Worm (Caenorhabditis elegans) whole organism, young adult: ENCODE results near the gene gst-44.

ENCODE experiments used
- B0019.2 ChIP-seq: fragments of 200-800 bp; sonication (Bioruptor generic); conservative IDR thresholded peaks from 2 replicates; pipeline ENCODE4 v1.3.6; 2022; ENCODE audit warnings: missing genetic modification reagents, missing genetic modification characterization, missing compliant biosample characterization
- B0035.1 ChIP-seq: sonication (generic microtip); optimal IDR thresholded peaks from 2 replicates; lab custom pipeline; 2016; ENCODE audit warnings: missing genetic modification characterization, mild to moderate bottlenecking, missing compliant biosample characterization, missing genotype, missing genetic modification reagents
- B0261.1 ChIP-seq: sonication (generic microtip); optimal IDR thresholded peaks from 2 replicates; lab custom pipeline; 2016; ENCODE audit warnings: mild to moderate bottlenecking, missing genetic modification characterization, moderate library complexity, missing compliant biosample characterization
- C06A6.2 ChIP-seq: fragments of 200-800 bp; sonication (Bioruptor generic); conservative IDR thresholded peaks from 2 replicates; pipeline ENCODE4 v1.3.6; 2022; ENCODE audit warnings: missing genetic modification characterization, missing compliant biosample characterization
- F22D6.2 ChIP-seq: sonication (generic microtip); optimal IDR thresholded peaks from 2 replicates; lab custom pipeline; 2016; ENCODE audit warnings: mild to moderate bottlenecking, missing genetic modification characterization, missing compliant biosample characterization
- F23B12.7 ChIP-seq: sonication (generic microtip); optimal IDR thresholded peaks from 2 replicates; lab custom pipeline; 2017; ENCODE audit warnings: missing genetic modification characterization, mild to moderate bottlenecking, missing compliant biosample characterization, antibody characterized with exemption, moderate library complexity; ENCODE audit not compliant: insufficient read depth
- F33H1.4 ChIP-seq: fragments of 200-800 bp; sonication (Bioruptor generic); IDR thresholded peaks from 2 replicates; pipeline ENCODE4 v1.3.6; 2022; ENCODE audit warnings: missing genetic modification reagents, missing genetic modification characterization, missing compliant biosample characterization
- F37B4.10 ChIP-seq: fragments of 200-800 bp; sonication (Bioruptor generic); IDR thresholded peaks from 2 replicates; pipeline ENCODE4 v1.3.6; 2022; ENCODE audit warnings: missing genetic modification characterization, missing compliant biosample characterization
- F39B2.1 ChIP-seq: fragments of 200-800 bp; sonication (Bioruptor generic); IDR thresholded peaks from 2 replicates; pipeline ENCODE4 v1.3.6; 2022; ENCODE audit warnings: missing genetic modification reagents, missing genetic modification characterization, missing compliant biosample characterization
- F57A8.1 ChIP-seq: fragments of 200-800 bp; sonication (Bioruptor generic); optimal IDR thresholded peaks from 2 replicates; lab custom pipeline; 2018; ENCODE audit warnings: mild to moderate bottlenecking, missing genetic modification characterization, moderate library complexity, missing compliant biosample characterization
- K11D2.4 ChIP-seq: fragments of 200-800 bp; sonication (Bioruptor generic); IDR thresholded peaks from 2 replicates; pipeline ENCODE4 v1.3.6; 2022; ENCODE audit warnings: missing genetic modification reagents, missing genetic modification characterization, missing compliant biosample characterization
- Y53F4B.3 ChIP-seq: fragments of 200-800 bp; sonication (Bioruptor generic); IDR thresholded peaks from 2 replicates; pipeline ENCODE4 v1.3.6; 2022; ENCODE audit warnings: missing genetic modification reagents, missing genetic modification characterization, missing compliant biosample characterization
- Y79H2A.3 ChIP-seq: fragments of 200-800 bp; sonication (Bioruptor generic); conservative IDR thresholded peaks from 2 replicates; pipeline ENCODE4 v1.3.6; 2022; ENCODE audit warnings: missing genetic modification reagents, missing genetic modification characterization, missing compliant biosample characterization
- Y95B8A.8 ChIP-seq: fragments of 200-800 bp; sonication (Bioruptor generic); IDR thresholded peaks from 2 replicates; pipeline ENCODE4 v1.3.6; 2022; ENCODE audit warnings: missing genetic modification reagents, missing genetic modification characterization, missing compliant biosample characterization
- akir-1 ChIP-seq: fragments of 200-800 bp; sonication (Bioruptor generic); optimal IDR thresholded peaks from 2 replicates; lab custom pipeline; 2018; ENCODE audit warnings: mild to moderate bottlenecking, missing genetic modification characterization, moderate library complexity, missing compliant biosample characterization
- ama-1 ChIP-seq, 3 experiments: fragments of 150-350 bp in 1 of 3; sonication (generic microtip) in 2 of 3; optimal IDR thresholded peaks; 2 replicates each; lab custom pipeline; 2014 to 2018; ENCODE audit warnings: missing biosample characterization in 2 of 3, missing genetic modification characterization in 2 of 3, missing genetic modification reagents in 2 of 3
- attf-5 ChIP-seq: fragments of 200-800 bp; sonication (Bioruptor generic); optimal IDR thresholded peaks from 2 replicates; lab custom pipeline; 2018; ENCODE audit warnings: mild to moderate bottlenecking, missing genetic modification characterization, missing compliant biosample characterization
- die-1 ChIP-seq: sonication (generic microtip); optimal IDR thresholded peaks from 2 replicates; lab custom pipeline; 2016; ENCODE audit warnings: missing genotype, mild to moderate bottlenecking, missing genetic modification characterization, missing compliant biosample characterization
- dox-1 ChIP-seq: fragments of 200-800 bp; sonication (Bioruptor generic); IDR thresholded peaks from 2 replicates; pipeline ENCODE4 v1.3.6; 2022; ENCODE audit warnings: missing genetic modification reagents, missing genetic modification characterization, missing compliant biosample characterization
- dpff-1 ChIP-seq: sonication (generic microtip); optimal IDR thresholded peaks from 2 replicates; lab custom pipeline; 2017; ENCODE audit warnings: mild to moderate bottlenecking, missing genetic modification characterization, missing compliant biosample characterization
- dpl-1 ChIP-seq: fragments of 150-350 bp; optimal IDR thresholded peaks from 2 replicates; lab custom pipeline; 2014; ENCODE audit warnings: missing biosample characterization, missing genetic modification reagents, missing genetic modification characterization
- egrh-3 ChIP-seq: fragments of 200-800 bp; sonication (Bioruptor generic); IDR thresholded peaks from 2 replicates; pipeline ENCODE4 v1.3.6; 2022; ENCODE audit warnings: missing genetic modification reagents, missing genetic modification characterization, missing compliant biosample characterization
- fkh-3 ChIP-seq: sonication (generic microtip); optimal IDR thresholded peaks from 2 replicates; lab custom pipeline; 2016; ENCODE audit warnings: mild to moderate bottlenecking, missing genetic modification characterization, missing compliant biosample characterization
- gei-17 ChIP-seq: fragments of 200-800 bp; sonication (Bioruptor generic); optimal IDR thresholded peaks from 2 replicates; lab custom pipeline; 2018; ENCODE audit warnings: mild to moderate bottlenecking, missing genetic modification characterization, missing compliant biosample characterization
- him-1 ChIP-seq: sonication (generic microtip); optimal IDR thresholded peaks from 2 replicates; lab custom pipeline; 2016; ENCODE audit warnings: missing genotype, missing genetic modification reagents, missing genetic modification characterization, missing compliant biosample characterization
- hlh-26 ChIP-seq: fragments of 200-800 bp; sonication (Bioruptor generic); conservative IDR thresholded peaks from 2 replicates; pipeline ENCODE4 v1.3.6; 2022; ENCODE audit warnings: missing genetic modification reagents, missing genetic modification characterization, missing compliant biosample characterization
- hrde-1 ChIP-seq: sonication (generic microtip); optimal IDR thresholded peaks from 2 replicates; lab custom pipeline; 2016; ENCODE audit warnings: missing genetic modification characterization, mild to moderate bottlenecking, missing compliant biosample characterization, moderate library complexity, missing genotype, missing genetic modification reagents, borderline replicate concordance
- hsf-1 ChIP-seq: fragments of 200-800 bp; sonication (Bioruptor generic); IDR thresholded peaks from 2 replicates; pipeline ENCODE4 v1.3.6; 2022; ENCODE audit warnings: missing genetic modification reagents, missing genetic modification characterization, missing compliant biosample characterization
- let-526 ChIP-seq: fragments of 200-800 bp; sonication (Bioruptor generic); IDR thresholded peaks from 2 replicates; pipeline ENCODE4 v1.3.6; 2022; ENCODE audit warnings: missing genetic modification reagents, missing genetic modification characterization, missing compliant biosample characterization
- let-607 ChIP-seq, 2 experiments: fragments of 200-800 bp in 1 of 2; sonication (Bioruptor generic) in 1 of 2; sonication (generic microtip) in 1 of 2; optimal IDR thresholded peaks; 2 replicates each; lab custom pipeline; 2016 to 2018; ENCODE audit warnings: mild to moderate bottlenecking in 2 of 2, missing compliant biosample characterization in 2 of 2, missing genetic modification characterization in 2 of 2, moderate library complexity in 2 of 2, missing genotype in 1 of 2
- lir-1 ChIP-seq: fragments of 200-800 bp; sonication (Bioruptor generic); conservative IDR thresholded peaks from 2 replicates; pipeline ENCODE4 v1.3.6; 2022; ENCODE audit warnings: missing genetic modification reagents, missing genetic modification characterization, missing compliant biosample characterization
- mel-28 ChIP-seq: sonication (generic microtip); optimal IDR thresholded peaks from 2 replicates; lab custom pipeline; 2016; ENCODE audit warnings: borderline replicate concordance, mild to moderate bottlenecking, missing genetic modification characterization, missing compliant biosample characterization
- mes-4 ChIP-seq: sonication (generic microtip); optimal IDR thresholded peaks from 2 replicates; lab custom pipeline; 2016; ENCODE audit warnings: missing genotype, missing genetic modification characterization, missing compliant biosample characterization
- mxl-1 ChIP-seq: sonication (generic microtip); optimal IDR thresholded peaks from 2 replicates; lab custom pipeline; 2016; ENCODE audit warnings: missing genetic modification characterization, missing compliant biosample characterization
- nfyb-1 ChIP-seq: fragments of 200-800 bp; sonication (Bioruptor generic); IDR thresholded peaks from 2 replicates; pipeline ENCODE4 v1.3.6; 2022; ENCODE audit warnings: missing genetic modification reagents, missing genetic modification characterization, missing compliant biosample characterization
- nhr-80 ChIP-seq: sonication (generic microtip); optimal IDR thresholded peaks from 2 replicates; lab custom pipeline; 2016; ENCODE audit warnings: missing genetic modification characterization, missing compliant biosample characterization
- nhr-90 ChIP-seq: sonication (generic microtip); optimal IDR thresholded peaks from 2 replicates; lab custom pipeline; 2016; ENCODE audit warnings: missing genotype, mild to moderate bottlenecking, missing genetic modification characterization, missing compliant biosample characterization
- rec-8 ChIP-seq, 2 experiments: sonication (generic microtip); optimal IDR thresholded peaks; 2 replicates each; lab custom pipeline; 2016; ENCODE audit warnings: mild to moderate bottlenecking in 2 of 2, missing genetic modification characterization in 2 of 2, missing genetic modification reagents in 2 of 2, missing genotype in 2 of 2, missing biosample characterization in 1 of 2, missing compliant biosample characterization in 1 of 2, moderate library complexity in 1 of 2
- sea-2 ChIP-seq: fragments of 200-800 bp; sonication (Bioruptor generic); IDR thresholded peaks from 2 replicates; pipeline ENCODE4 v1.3.6; 2022; ENCODE audit warnings: missing genetic modification characterization, missing compliant biosample characterization
- snpc-1.3 ChIP-seq: sonication (generic microtip); optimal IDR thresholded peaks from 2 replicates; lab custom pipeline; 2017; ENCODE audit warnings: missing genetic modification characterization, mild to moderate bottlenecking, missing compliant biosample characterization, antibody characterized with exemption, moderate library complexity, missing genotype, missing genetic modification reagents; ENCODE audit not compliant: insufficient read depth
- sptf-2 ChIP-seq: fragments of 200-800 bp; sonication (Bioruptor generic); optimal IDR thresholded peaks from 2 replicates; lab custom pipeline; 2018; ENCODE audit warnings: mild to moderate bottlenecking, missing genetic modification characterization, missing compliant biosample characterization
- tbp1 ChIP-seq: fragments of 200-800 bp; sonication (Bioruptor generic); optimal IDR thresholded peaks from 2 replicates; lab custom pipeline; 2018; ENCODE audit warnings: mild to moderate bottlenecking, missing genetic modification characterization, missing compliant biosample characterization
- tbx-9 ChIP-seq: sonication (generic microtip); optimal IDR thresholded peaks from 2 replicates; lab custom pipeline; 2016; ENCODE audit warnings: borderline replicate concordance, missing genetic modification characterization, inconsistent platforms, missing compliant biosample characterization
- unc-130 ChIP-seq: sonication (generic microtip); optimal IDR thresholded peaks from 2 replicates; lab custom pipeline; 2016; ENCODE audit warnings: missing genetic modification reagents, missing genetic modification characterization, missing compliant biosample characterization
- xnd-1 ChIP-seq: sonication (generic microtip); optimal IDR thresholded peaks from 2 replicates; lab custom pipeline; 2016; ENCODE audit warnings: missing genotype, missing genetic modification reagents, missing genetic modification characterization, missing compliant biosample characterization
- ztf-3 ChIP-seq: fragments of 200-800 bp; sonication (Bioruptor generic); optimal IDR thresholded peaks from 2 replicates; lab custom pipeline; 2018; ENCODE audit warnings: mild to moderate bottlenecking, missing genetic modification characterization, missing compliant biosample characterization

The gst-44 gene

DNA sequence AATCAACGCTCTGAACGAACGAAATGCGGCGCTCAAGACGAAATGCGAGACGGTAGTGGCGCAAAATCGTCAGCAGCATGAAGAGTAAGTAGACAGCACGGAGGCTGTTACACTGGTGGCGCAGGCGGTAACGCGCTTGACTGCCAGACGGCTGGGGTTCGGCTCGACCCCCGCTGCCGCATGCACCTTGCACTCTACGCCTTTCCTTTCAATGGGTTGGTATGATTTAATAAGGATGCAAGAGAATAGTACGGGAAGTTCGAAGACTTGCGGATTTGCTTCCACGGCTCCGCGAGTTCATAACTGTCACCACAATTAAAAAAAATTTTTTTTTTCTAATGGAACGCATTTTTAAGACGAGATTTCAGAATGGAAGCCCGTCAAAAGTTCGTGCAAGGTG lies 20.7 kb upstream of the gst-44 start (continued):
- peak; percentile 26; the same call in 1 of the 2 replicates for TF ChIP-seq B0019.2 (GFP tag; lab: Robert Waterston, UW)
- TF ChIP-seq hrde-1 (tag; lab: Kevin White, UChicago): peak; percentile 89
- 0 out of 2 replicates have a peak, but pooled peaks have one; percentile 24 for TF ChIP-seq Y53F4B.3 (GFP tag; lab: Robert Waterston, UW)
- TF ChIP-seq F22D6.2 (tag; lab: Kevin White, UChicago): peak; percentile 27
- TF ChIP-seq attf-5 (GFP tag; lab: Kevin White, UChicago): peak; percentile 83
- peak; percentile 51 for TF ChIP-seq F33H1.4 (GFP tag; lab: Robert Waterston, UW)
- TF ChIP-seq nfyb-1 (GFP tag; lab: Robert Waterston, UW): peak; percentile 88
- no peak for TF ChIP-seq lir-1 (GFP tag; lab: Robert Waterston, UW)
- TF ChIP-seq mxl-1: peak; percentile 94
- peak; percentile 81 to 89 for TF ChIP-seq rec-8 (tag; optimal IDR thresholded peaks at IDR 0.05; lab: Kevin White, UChicago)
- TF ChIP-seq dpl-1 (GFP tag; lab: Kevin White, UChicago): no peak
- no peak for TF ChIP-seq F39B2.1 (GFP tag; lab: Robert Waterston, UW)
- TF ChIP-seq C06A6.2 (GFP tag; lab: Robert Waterston, UW): peak; percentile 59; the same call in 1 of the 2 replicates
- TF ChIP-seq dpff-1: peak; percentile 77
- peak; percentile 95 for TF ChIP-seq nhr-90 (tag; lab: Kevin White, UChicago)
- peak; percentile 50 for TF ChIP-seq mel-28 (tag; lab: Kevin White, UChicago)
- TF ChIP-seq xnd-1 (tag; lab: Kevin White, UChicago): no peak
- peak; percentile 23 for TF ChIP-seq ztf-3 (GFP tag; lab: Kevin White, UChicago)
- no peak for TF ChIP-seq ama-1 (optimal IDR thresholded peaks at IDR 0.05; lab: Kevin White, UChicago)
- peak; percentile 51 to 59 for TF ChIP-seq ama-1 (GFP tag; optimal IDR thresholded peaks at IDR 0.05; lab: Kevin White, UChicago)
- TF ChIP-seq let-607 (tag; optimal IDR thresholded peaks at IDR 0.05; lab: Kevin White, UChicago): peak; percentile 44 to 66
- TF ChIP-seq gei-17 (GFP tag; lab: Kevin White, UChicago): peak; percentile 45
- TF ChIP-seq B0261.1 (tag; lab: Kevin White, UChicago): peak; percentile 94
- TF ChIP-seq die-1 (tag; lab: Kevin White, UChicago): peak; percentile 94
- peak; percentile 71 for TF ChIP-seq nhr-80 (tag; lab: Kevin White, UChicago)
- peak; percentile 69 for TF ChIP-seq B0035.1 (tag; lab: Kevin White, UChicago)
- TF ChIP-seq unc-130 (GFP tag; lab: Kevin White, UChicago): peak; percentile 73
- peak; percentile 87 for TF ChIP-seq F23B12.7 (tag; lab: Kevin White, UChicago)
- TF ChIP-seq F37B4.10 (GFP tag; lab: Robert Waterston, UW): 0 out of 2 replicates have a peak, but pooled peaks have one; percentile 92
- no peak for TF ChIP-seq hlh-26
- peak; percentile 62 for TF ChIP-seq F57A8.1
- no peak for TF ChIP-seq akir-1
- TF ChIP-seq egrh-3 (GFP tag; lab: Robert Waterston, UW): peak; percentile 82
- peak; percentile 84 for TF ChIP-seq snpc-1.3 (tag; lab: Kevin White, UChicago)
- TF ChIP-seq sptf-2 (GFP tag; lab: Kevin White, UChicago): peak; percentile 70
- peak; percentile 92 for TF ChIP-seq dox-1 (GFP tag; lab: Robert Waterston, UW)
- TF ChIP-seq mes-4 (tag; lab: Kevin White, UChicago): peak; percentile 38
- TF ChIP-seq tbx-9 (tag; lab: Kevin White, UChicago): no peak
- peak; percentile 91 for TF ChIP-seq tbp1 (GFP tag; lab: Kevin White, UChicago)
- TF ChIP-seq K11D2.4 (GFP tag; lab: Robert Waterston, UW): peak; percentile 73
- 0 out of 2 replicates have a peak, but pooled peaks have one; percentile 46 for TF ChIP-seq hsf-1
- peak; percentile 88 for TF ChIP-seq fkh-3 (tag; lab: Kevin White, UChicago)
- peak; percentile 85 for TF ChIP-seq him-1 (tag; lab: Kevin White, UChicago)
- 0 out of 2 replicates have a peak, but pooled peaks have one; percentile 58 for TF ChIP-seq Y79H2A.3
- peak; percentile 87 for TF ChIP-seq Y95B8A.8
- TF ChIP-seq let-526 (GFP tag; lab: Robert Waterston, UW): peak; percentile 70; the same call in 1 of the 2 replicates
- 0 out of 2 replicates have a peak, but pooled peaks have one; percentile 29 for TF ChIP-seq sea-2 (GFP tag; lab: Robert Waterston, UW)
